Fruit fly (Drosophila melanogaster): ENCODE data around the gene CG33658.

Gene CG33658

dm6 chr3R:24810844-24811625 lies 29.9 kb downstream of the CG33658 start (continued):
- TF ChIP-seq Sox100B (GFP tag; optimal IDR thresholded peaks at IDR 0.05) = peak; percentile 81
- TF ChIP-seq CG8089 (GFP tag; optimal IDR thresholded peaks at IDR 0.05) = peak; percentile 74
- peak; percentile 83 for TF ChIP-seq emc (GFP tag; optimal IDR thresholded peaks at IDR 0.05)
- peak; percentile 75 for TF ChIP-seq vfl (GFP tag; optimal IDR thresholded peaks at IDR 0.05)
- peak; percentile 73 for TF ChIP-seq onecut (GFP tag; IDR thresholded peaks at IDR 0.05)
- TF ChIP-seq Nf-YC (tag; optimal IDR thresholded peaks at IDR 0.05) = peak; percentile 72
- peak; percentile 86 for TF ChIP-seq Dad (GFP tag; optimal IDR thresholded peaks at IDR 0.05)
- TF ChIP-seq Drgx (GFP tag; IDR thresholded peaks at IDR 0.05) = peak; percentile 95
- TF ChIP-seq tup (GFP tag; optimal IDR thresholded peaks at IDR 0.05) = peak; percentile 80
- TF ChIP-seq CG2129 (GFP tag; IDR thresholded peaks at IDR 0.05; ENCODE audit: partially characterized antibody) = no peak
- peak; percentile 65 for TF ChIP-seq dati (GFP tag; IDR thresholded peaks at IDR 0.05)
- peak; percentile 44 for TF ChIP-seq MESR4 (GFP tag; optimal IDR thresholded peaks at IDR 0.05)
- TF ChIP-seq CG7357 (GFP tag; IDR thresholded peaks at IDR 0.05) = peak; percentile 79
- TF ChIP-seq org-1 (GFP tag; optimal IDR thresholded peaks at IDR 0.05) = peak; percentile 85
- no peak for TF ChIP-seq CG8478 (optimal IDR thresholded peaks at IDR 0.05)
- TF ChIP-seq lbe (GFP tag; optimal IDR thresholded peaks at IDR 0.05) = peak; percentile 76
- peak; percentile 78 for TF ChIP-seq MTF-1 (GFP tag; optimal IDR thresholded peaks at IDR 0.05; ENCODE audit: borderline replicate concordance)
- TF ChIP-seq CG1233 (GFP tag; optimal IDR thresholded peaks at IDR 0.05) = peak; percentile 83
- peak; percentile 90 for TF ChIP-seq Dbx (GFP tag; IDR thresholded peaks at IDR 0.05)
- TF ChIP-seq Awh (GFP tag; IDR thresholded peaks at IDR 0.05) = peak; percentile 86
- TF ChIP-seq Dip3 (GFP tag; optimal IDR thresholded peaks at IDR 0.05) = peak; percentile 93
- peak; percentile 86 for TF ChIP-seq CG18619 (GFP tag; optimal IDR thresholded peaks at IDR 0.05)
- peak; percentile 27 for TF ChIP-seq trem (tag; optimal IDR thresholded peaks at IDR 0.05)
- TF ChIP-seq CG9215 (GFP tag; IDR thresholded peaks at IDR 0.05) = peak; percentile 78
- peak; percentile 79 for TF ChIP-seq Antp (GFP tag; optimal IDR thresholded peaks at IDR 0.05)
- TF ChIP-seq en (GFP tag; optimal IDR thresholded peaks at IDR 0.05) = peak; percentile 63
- peak; percentile 59 for TF ChIP-seq Hey (tag; optimal IDR thresholded peaks at IDR 0.05)
- no peak for TF ChIP-seq kni (GFP tag; optimal IDR thresholded peaks at IDR 0.05)
- no peak for TF ChIP-seq CG9797 (GFP tag; optimal IDR thresholded peaks at IDR 0.05)
- TF ChIP-seq CG11456 (GFP tag; IDR thresholded peaks at IDR 0.05) = peak; percentile 92
- peak; percentile 88 for TF ChIP-seq H2.0 (GFP tag; IDR thresholded peaks at IDR 0.05)
- TF ChIP-seq pho (GFP tag; optimal IDR thresholded peaks at IDR 0.05) = peak; percentile 76
- TF ChIP-seq salm (tag; optimal IDR thresholded peaks at IDR 0.05) = peak; percentile 85
- TF ChIP-seq gcm (GFP tag; optimal IDR thresholded peaks at IDR 0.05) = peak; percentile 82
- peak; percentile 94 for TF ChIP-seq CG12071 (GFP tag; optimal IDR thresholded peaks at IDR 0.05)
- TF ChIP-seq CG30020 (tag; optimal IDR thresholded peaks at IDR 0.05) = peak; percentile 41
- peak; percentile 92 for TF ChIP-seq Sox102F (GFP tag; optimal IDR thresholded peaks at IDR 0.05)
- TF ChIP-seq croc (GFP tag; conservative IDR thresholded peaks at IDR 0.05) = peak; percentile 58; the same call in 2 of the 3 replicates
- peak; percentile 87 for TF ChIP-seq CG12155 (GFP tag; optimal IDR thresholded peaks at IDR 0.05)
- TF ChIP-seq kay (GFP tag; optimal IDR thresholded peaks at IDR 0.05) = peak; percentile 73
- peak; percentile 87 for TF ChIP-seq az2 (GFP tag; optimal IDR thresholded peaks at IDR 0.05)
- peak; percentile 91 for TF ChIP-seq CG14441 (GFP tag; IDR thresholded peaks at IDR 0.05)
- peak; percentile 77 for TF ChIP-seq CG6854 (GFP tag; optimal IDR thresholded peaks at IDR 0.05)
- peak; percentile 88 for TF ChIP-seq fd96Cb (tag; optimal IDR thresholded peaks at IDR 0.05)
- TF ChIP-seq dmrt11E (tag; optimal IDR thresholded peaks at IDR 0.05) = peak; percentile 40
- peak; percentile 42 for TF ChIP-seq CG3838 (GFP tag; optimal IDR thresholded peaks at IDR 0.05)
- TF ChIP-seq nerfin-1 (tag; optimal IDR thresholded peaks at IDR 0.05) = peak; percentile 77
- peak; percentile 73 for TF ChIP-seq NC2β (GFP tag; optimal IDR thresholded peaks at IDR 0.05)
- peak; percentile 89 for TF ChIP-seq Meics (GFP tag; optimal IDR thresholded peaks at IDR 0.05)
- TF ChIP-seq Elba2 (GFP tag; optimal IDR thresholded peaks at IDR 0.05) = no peak
